Fruit fly (Drosophila melanogaster) S2 (cell line): ENCODE results near the gene RIOK1.
A peak's percentile ranks its signal among the peaks of the same experiment; 100 is the strongest.

ENCODE experiments used
- CG8478 ChIP-seq: fragments of >200 bp; optimal IDR thresholded peaks from 2 replicates; lab custom pipeline; 2018
- CTCF ChIP-seq, 2 experiments: fragments of >200 bp; optimal IDR thresholded peaks; 2 replicates each; lab custom pipeline; 2018

DNA sequence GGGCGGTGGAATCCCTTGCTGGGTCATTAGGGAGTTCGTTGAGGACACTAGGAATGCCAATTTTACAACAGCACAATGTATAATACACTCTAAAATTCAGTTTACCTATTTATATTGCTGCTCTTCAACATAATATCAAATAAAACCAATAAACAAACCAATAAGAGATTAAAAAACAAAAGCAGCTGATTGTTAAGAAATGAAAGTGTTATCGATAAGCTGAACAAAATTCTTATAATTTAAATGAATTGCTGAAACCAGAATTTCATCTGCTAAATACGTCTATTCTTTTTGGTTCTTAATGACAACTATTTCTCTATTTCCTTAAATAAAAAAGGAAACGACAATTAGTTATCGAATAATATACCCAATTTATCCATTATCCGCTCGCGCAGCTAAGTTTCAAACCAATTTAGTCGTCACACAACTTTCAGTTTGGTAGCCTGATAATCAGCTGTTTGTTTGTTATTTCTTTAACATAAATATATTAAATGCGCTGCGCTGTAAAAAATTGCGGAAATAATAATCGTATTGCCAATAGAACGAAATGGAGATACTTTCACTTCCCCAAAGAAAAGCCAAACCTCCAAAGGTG is 43.0 kb upstream of the RIOK1 start, which contains the start of the genes Pldn and CG14135:
- TF ChIP-seq CG8478 (lab: Kevin White, UChicago) (no peak), CTCF (optimal IDR thresholded peaks at IDR 0.05; lab: Kevin White, UChicago) (peak in 1 of 2 experiments; percentile 12)
